Worm (Caenorhabditis elegans) whole organism, L3 larva: Measurements from ENCODE around the gene mup-2.

Experiments
- ceh-28 ChIP-seq: fragments of 150-350 bp; optimal IDR thresholded peaks from 2 replicates; lab custom pipeline; 2014; ENCODE audit warnings: missing biosample characterization, missing genetic modification reagents, missing genetic modification characterization
- egl-27 ChIP-seq: sonication (generic microtip); optimal IDR thresholded peaks from 4 replicates; lab custom pipeline; 2017; ENCODE audit warnings: missing biosample characterization, missing genetic modification reagents, missing genetic modification characterization
- egl-5 ChIP-seq: fragments of 150-350 bp; optimal IDR thresholded peaks from 2 replicates; lab custom pipeline; 2017; ENCODE audit warnings: missing biosample characterization, missing genetic modification reagents, missing genetic modification characterization, inconsistent platforms
- elt-2 ChIP-seq: sonication (generic microtip); optimal IDR thresholded peaks from 2 replicates; lab custom pipeline; 2016; ENCODE audit warnings: missing genetic modification reagents, mild to moderate bottlenecking, missing genetic modification characterization, missing compliant biosample characterization
- elt-3 ChIP-seq, 3 experiments: fragments of 150-350 bp in 1 of 3; sonication (generic microtip) in 2 of 3; optimal IDR thresholded peaks; 2 replicates in 2 of 3; 4 replicates in 1 of 3; lab custom pipeline; 2014 to 2017; ENCODE audit warnings: missing biosample characterization in 3 of 3, missing genetic modification characterization in 3 of 3
- jun-1 ChIP-seq: fragments of 150-350 bp; optimal IDR thresholded peaks from 2 replicates; lab custom pipeline; 2014; ENCODE audit warnings: missing biosample characterization, missing genetic modification reagents, missing genetic modification characterization
- lin-39 ChIP-seq: fragments of 150-350 bp; optimal IDR thresholded peaks from 2 replicates; lab custom pipeline; 2018; ENCODE audit warnings: missing biosample characterization, missing genetic modification reagents, missing genetic modification characterization
- lsy-12 ChIP-seq: sonication (generic microtip); optimal IDR thresholded peaks from 2 replicates; lab custom pipeline; 2016; ENCODE audit warnings: mild to moderate bottlenecking, missing genetic modification characterization, missing compliant biosample characterization
- mdl-1 ChIP-seq: fragments of 150-350 bp; optimal IDR thresholded peaks from 2 replicates; lab custom pipeline; 2014; ENCODE audit warnings: missing biosample characterization, missing genetic modification characterization
- nhr-237 ChIP-seq: fragments of 150-350 bp; optimal IDR thresholded peaks from 2 replicates; lab custom pipeline; 2014; ENCODE audit warnings: missing biosample characterization, missing genetic modification characterization
- nhr-43 ChIP-seq: sonication (generic microtip); optimal IDR thresholded peaks from 2 replicates; lab custom pipeline; 2016; ENCODE audit warnings: mild to moderate bottlenecking, missing genetic modification characterization, missing compliant biosample characterization; ENCODE audit not compliant: poor library complexity, severe bottlenecking
- pha-4 ChIP-seq: fragments of 150-350 bp; optimal IDR thresholded peaks from 2 replicates; lab custom pipeline; 2014; ENCODE audit warnings: missing biosample characterization, missing genetic modification reagents, missing genetic modification characterization
- ztf-11 ChIP-seq: fragments of 150-350 bp; optimal IDR thresholded peaks from 2 replicates; lab custom pipeline; 2014; ENCODE audit warnings: missing biosample characterization, missing genetic modification characterization

- TF ChIP-seq mdl-1 (tag; lab: Kevin White, UChicago) (no peak), nhr-43 (tag; lab: Kevin White, UChicago) (no peak), ceh-28 (tag; lab: Kevin White, UChicago) (no peak), lin-39 (tag; lab: Kevin White, UChicago) (no peak), lsy-12 (tag; lab: Kevin White, UChicago) (no peak), jun-1 (tag; lab: Kevin White, UChicago) (no peak), pha-4 (tag; lab: Kevin White, UChicago) (no peak), ztf-11 (tag; lab: Kevin White, UChicago) (no peak), elt-2 (no peak), elt-3 (tag; optimal IDR thresholded peaks at IDR 0.05; lab: Kevin White, UChicago) (no peak), nhr-237 (tag; lab: Kevin White, UChicago) (no peak), egl-5 (tag; lab: Kevin White, UChicago) (no peak), egl-27 (tag; lab: Kevin White, UChicago) (no peak)
These were observed 36.7 kb downstream of the mup-2 start, which contains the start of gene C03B1.17 for ce11 chrX:6373348-6373747.
